Fruit fly (Drosophila melanogaster): Measurements from ENCODE around the gene CG4537.
A peak's percentile ranks its signal among the peaks of the same experiment; 100 is the strongest.

DNA sequence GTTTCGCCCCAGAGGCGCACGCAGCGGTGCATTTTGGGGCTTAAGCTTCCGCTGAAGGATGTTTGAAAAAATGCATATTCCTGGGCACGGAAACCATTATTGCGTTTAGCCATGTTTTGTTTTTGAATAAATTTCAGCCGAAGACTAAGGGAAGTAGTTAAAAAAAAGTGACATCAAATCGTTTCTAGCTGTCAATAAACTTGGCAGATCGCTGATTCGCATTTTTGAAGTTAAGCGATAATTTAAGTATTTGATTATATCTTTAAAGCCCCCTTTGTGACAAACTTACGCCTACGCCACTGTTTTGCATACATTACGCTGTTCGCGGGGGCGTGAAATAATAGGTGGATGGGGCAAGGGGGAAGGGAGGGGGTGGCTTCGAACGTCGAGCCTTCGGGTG, 26.3 kb upstream of the CG4537 start:
- TF ChIP-seq gl (tag; optimal IDR thresholded peaks at IDR 0.05) (no peak), CG8301 (tag; optimal IDR thresholded peaks at IDR 0.05) (no peak), CG34367 (tag; optimal IDR thresholded peaks at IDR 0.05) (peak; percentile 29), rn (GFP tag; IDR thresholded peaks at IDR 0.05) (no peak), Snoo (tag; optimal IDR thresholded peaks at IDR 0.05) (no peak), EcR (GFP tag; optimal IDR thresholded peaks at IDR 0.05) (no peak)

All from whole organism, pupa.